Fruit fly (Drosophila melanogaster) whole organism, pupa: ENCODE results near the gene alphaTub67C.

ENCODE experiments used
- CG14655 ChIP-seq: fragments of 200-800 bp; sonication (Bioruptor generic); optimal IDR thresholded peaks from 3 replicates; lab custom pipeline; 2017; ENCODE audit warnings: mild to moderate bottlenecking, missing biosample characterization, missing genetic modification reagents, missing genetic modification characterization
- CG8301 ChIP-seq: fragments of 200-800 bp; sonication (Bioruptor generic); optimal IDR thresholded peaks from 2 replicates; lab custom pipeline; 2018; ENCODE audit warnings: missing biosample characterization, mild to moderate bottlenecking, missing genetic modification characterization
- Ets98B ChIP-seq: fragments of 200-800 bp; sonication (Bioruptor generic); IDR thresholded peaks from 2 replicates; pipeline ENCODE4 v1.3.6; 2022; ENCODE audit warnings: missing biosample characterization, missing genetic modification characterization
- Pif1A ChIP-seq: fragments of 200-800 bp; sonication (Bioruptor generic); optimal IDR thresholded peaks from 3 replicates; lab custom pipeline; 2016; ENCODE audit warnings: missing biosample characterization, missing genetic modification characterization

DNA sequence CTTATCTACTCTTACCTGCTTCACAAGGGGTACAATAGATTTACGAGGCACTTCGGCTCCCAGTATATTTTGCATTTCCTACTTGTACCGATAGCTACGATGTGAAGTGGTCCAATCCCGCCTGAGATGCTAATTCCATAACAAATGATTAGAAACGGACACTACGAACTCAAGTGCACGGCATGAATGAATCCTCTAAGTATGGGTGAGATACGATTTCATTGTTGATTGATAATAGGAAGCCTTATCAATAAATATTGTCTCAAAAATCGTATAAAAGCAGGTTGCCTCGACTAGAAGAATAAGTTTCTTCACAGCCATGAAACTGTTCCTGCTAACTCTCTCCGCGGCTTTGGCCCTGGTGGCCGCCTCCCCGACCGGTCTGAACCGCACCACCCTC is 40.4 kb upstream of the alphaTub67C start, which contains the start of gene CG18180:
- no peak for TF ChIP-seq Pif1A
- TF ChIP-seq CG14655 (GFP tag; lab: Kevin White, UChicago), result no peak
- no peak for TF ChIP-seq CG8301 (tag; lab: Kevin White, UChicago)
- no peak for TF ChIP-seq Ets98B (GFP tag; lab: Robert Waterston, UW)
